Fruit fly (Drosophila melanogaster) whole organism, embryonic: ENCODE results near the gene Dpm1.

ENCODE experiments used
- Atf-2 ChIP-seq: fragments of 200-800 bp; sonication (Bioruptor generic); optimal IDR thresholded peaks from 2 replicates; lab custom pipeline; 2016; ENCODE audit warnings: missing biosample characterization, missing genetic modification characterization
- Awh ChIP-seq: fragments of 200-800 bp; sonication (Bioruptor generic); IDR thresholded peaks from 2 replicates; pipeline ENCODE4, ENCODE4 v1.3.6; 2022; ENCODE audit warnings: missing biosample characterization, missing genetic modification characterization
- Bgb ChIP-seq: fragments of 200-800 bp; sonication (Bioruptor generic); IDR thresholded peaks from 2 replicates; pipeline ENCODE4 v1.3.6; 2022; ENCODE audit warnings: missing biosample characterization, missing genetic modification characterization; ENCODE audit not compliant: partially characterized antibody
- CG10209 ChIP-seq: fragments of 200-800 bp; sonication (Bioruptor generic); optimal IDR thresholded peaks from 3 replicates; lab custom pipeline; 2017; ENCODE audit warnings: missing biosample characterization, mild to moderate bottlenecking, missing genetic modification characterization, missing genetic modification reagents
- CG11723 ChIP-seq: fragments of 200-800 bp; sonication (Bioruptor generic); optimal IDR thresholded peaks from 2 replicates; lab custom pipeline; 2017; ENCODE audit warnings: missing biosample characterization, mild to moderate bottlenecking, missing genetic modification characterization
- CG12744 ChIP-seq: fragments of 200-800 bp; sonication (Bioruptor generic); optimal IDR thresholded peaks from 2 replicates; lab custom pipeline; 2016; ENCODE audit warnings: missing biosample characterization, missing genetic modification characterization
- CG13894 ChIP-seq: fragments of 200-800 bp; sonication (Bioruptor generic); optimal IDR thresholded peaks from 3 replicates; lab custom pipeline; 2018; ENCODE audit warnings: missing biosample characterization, mild to moderate bottlenecking, missing genetic modification characterization, moderate library complexity
- CG14014 ChIP-seq: fragments of 200-800 bp; sonication (Bioruptor generic); IDR thresholded peaks from 2 replicates; pipeline ENCODE4 v1.3.6; 2022; ENCODE audit warnings: missing biosample characterization, missing genetic modification characterization
- CG15011 ChIP-seq: fragments of 200-800 bp; sonication (Bioruptor generic); optimal IDR thresholded peaks from 3 replicates; lab custom pipeline; 2018; ENCODE audit warnings: missing biosample characterization, mild to moderate bottlenecking, missing genetic modification characterization
- CG15696 ChIP-seq: fragments of 200-800 bp; sonication (Bioruptor generic); optimal IDR thresholded peaks from 2 replicates; lab custom pipeline; 2019; ENCODE audit warnings: missing biosample characterization, mild to moderate bottlenecking, missing genetic modification characterization, moderate library complexity
- CG1602 ChIP-seq: fragments of 200-800 bp; sonication (Bioruptor generic); optimal IDR thresholded peaks from 3 replicates; lab custom pipeline; 2016; ENCODE audit warnings: missing biosample characterization, missing genetic modification characterization
- CG17186 ChIP-seq: fragments of 200-800 bp; sonication (Bioruptor generic); optimal IDR thresholded peaks from 3 replicates; lab custom pipeline; 2017; ENCODE audit warnings: missing biosample characterization, missing genetic modification reagents, missing genetic modification characterization
- CG17328 ChIP-seq: fragments of 200-800 bp; sonication (Bioruptor generic); IDR thresholded peaks from 2 replicates; pipeline ENCODE4 v1.3.6; 2022; ENCODE audit warnings: missing biosample characterization, missing genetic modification characterization
- CG17385 ChIP-seq: fragments of 200-800 bp; sonication (Bioruptor generic); optimal IDR thresholded peaks from 3 replicates; lab custom pipeline; 2018; ENCODE audit warnings: missing biosample characterization, mild to moderate bottlenecking, missing genetic modification characterization
- CG17568 ChIP-seq: fragments of 200-800 bp; sonication (Bioruptor generic); optimal IDR thresholded peaks from 2 replicates; lab custom pipeline; 2018; ENCODE audit warnings: missing biosample characterization, mild to moderate bottlenecking, missing genetic modification characterization, moderate library complexity
- CG1792 ChIP-seq: fragments of 200-800 bp; sonication (Bioruptor generic); optimal IDR thresholded peaks from 2 replicates; lab custom pipeline; 2016; ENCODE audit warnings: missing biosample characterization, missing genetic modification characterization
- CG18476 ChIP-seq: fragments of 200-800 bp; sonication (Bioruptor generic); optimal IDR thresholded peaks from 2 replicates; lab custom pipeline; 2016; ENCODE audit warnings: missing biosample characterization, mild to moderate bottlenecking, missing genetic modification characterization
- CG3065 ChIP-seq: fragments of 200-800 bp; sonication (Bioruptor generic); optimal IDR thresholded peaks from 2 replicates; lab custom pipeline; 2016; ENCODE audit warnings: missing biosample characterization, missing genetic modification characterization
- CG34224 ChIP-seq: fragments of 200-800 bp; sonication (Bioruptor generic); IDR thresholded peaks from 3 replicates; pipeline ENCODE4 v1.3.6; 2022; ENCODE audit warnings: missing biosample characterization, missing genetic modification characterization; ENCODE audit not compliant: partially characterized antibody
- CG3995 ChIP-seq: fragments of 200-800 bp; sonication (Bioruptor generic); optimal IDR thresholded peaks from 3 replicates; lab custom pipeline; 2016; ENCODE audit warnings: missing biosample characterization, missing genetic modification characterization
- CG6272 ChIP-seq: fragments of 200-800 bp; sonication (Bioruptor generic); IDR thresholded peaks from 2 replicates; pipeline ENCODE4 v1.3.6; 2022; ENCODE audit warnings: missing biosample characterization, missing genetic modification characterization
- CG7839 ChIP-seq: fragments of 200-800 bp; sonication (Bioruptor generic); optimal IDR thresholded peaks from 3 replicates; lab custom pipeline; 2018; ENCODE audit warnings: missing biosample characterization, mild to moderate bottlenecking, missing genetic modification characterization, moderate library complexity
- CG7928 ChIP-seq: fragments of 200-800 bp; sonication (Bioruptor generic); optimal IDR thresholded peaks from 2 replicates; lab custom pipeline; 2017; ENCODE audit warnings: missing biosample characterization, mild to moderate bottlenecking, missing genetic modification characterization
- CG8281 ChIP-seq: fragments of 200-800 bp; sonication (Bioruptor generic); optimal IDR thresholded peaks from 2 replicates; lab custom pipeline; 2018; ENCODE audit warnings: missing biosample characterization, mild to moderate bottlenecking, missing genetic modification characterization, moderate library complexity
- CG8944 ChIP-seq: fragments of 200-800 bp; sonication (Bioruptor generic); optimal IDR thresholded peaks from 3 replicates; lab custom pipeline; 2016; ENCODE audit warnings: missing biosample characterization, missing genetic modification characterization
- Deaf1 ChIP-seq: fragments of 200-800 bp; optimal IDR thresholded peaks from 3 replicates; lab custom pipeline; 2019; ENCODE audit warnings: missing biosample characterization, mild to moderate bottlenecking, missing genetic modification characterization, moderate library complexity
- Dp ChIP-seq: fragments of 200-800 bp; sonication (Bioruptor generic); optimal IDR thresholded peaks from 2 replicates; lab custom pipeline; 2018; ENCODE audit warnings: missing biosample characterization, mild to moderate bottlenecking, missing genetic modification characterization, moderate library complexity
- H2.0 ChIP-seq: fragments of 200-800 bp; sonication (Bioruptor generic); IDR thresholded peaks from 2 replicates; pipeline ENCODE4 v1.3.6; 2022; ENCODE audit warnings: missing biosample characterization, missing genetic modification characterization
- Hr78 ChIP-seq, 2 experiments: fragments of 200-800 bp in 1 of 2; fragments of >200 bp in 1 of 2; sonication (Bioruptor generic) in 1 of 2; optimal IDR thresholded peaks; 2 replicates each; lab custom pipeline; 2017 to 2019; ENCODE audit warnings: missing biosample characterization in 2 of 2, missing genetic modification characterization in 2 of 2, mild to moderate bottlenecking in 1 of 2, moderate library complexity in 1 of 2
- Lpt ChIP-seq: fragments of >200 bp; optimal IDR thresholded peaks from 2 replicates; lab custom pipeline; 2018; ENCODE audit warnings: missing biosample characterization, missing genetic modification characterization
- Meics ChIP-seq: fragments of 200-800 bp; sonication (Bioruptor generic); optimal IDR thresholded peaks from 2 replicates; lab custom pipeline; 2017; ENCODE audit warnings: missing biosample characterization, mild to moderate bottlenecking, missing genetic modification characterization
- NFAT ChIP-seq: fragments of 200-800 bp; sonication (Bioruptor generic); IDR thresholded peaks from 2 replicates; pipeline ENCODE4 v1.3.6; 2022; ENCODE audit warnings: missing biosample characterization, missing genetic modification characterization
- NK7.1 ChIP-seq: fragments of 200-800 bp; sonication (Bioruptor generic); optimal IDR thresholded peaks from 3 replicates; lab custom pipeline; 2016; ENCODE audit warnings: missing biosample characterization, missing genetic modification characterization
- Opbp ChIP-seq: fragments of 200-800 bp; sonication (Bioruptor generic); IDR thresholded peaks from 3 replicates; pipeline ENCODE4 v1.3.6; 2022; ENCODE audit warnings: missing biosample characterization, missing genetic modification characterization; ENCODE audit not compliant: partially characterized antibody
- ab ChIP-seq: fragments of 200-800 bp; sonication (Bioruptor generic); optimal IDR thresholded peaks from 2 replicates; lab custom pipeline; 2016; ENCODE audit warnings: missing biosample characterization, missing genetic modification characterization
- bab2 ChIP-seq: fragments of 200-800 bp; sonication (Bioruptor generic); optimal IDR thresholded peaks from 2 replicates; lab custom pipeline; 2016; ENCODE audit warnings: missing biosample characterization, missing genetic modification characterization
- bowl ChIP-seq: fragments of 200-800 bp; sonication (Bioruptor generic); IDR thresholded peaks from 2 replicates; pipeline ENCODE4 v1.3.6; 2022; ENCODE audit warnings: missing biosample characterization, missing genetic modification characterization
- cg ChIP-seq: fragments of 200-800 bp; sonication (Bioruptor generic); optimal IDR thresholded peaks from 3 replicates; lab custom pipeline; 2019; ENCODE audit warnings: missing biosample characterization, mild to moderate bottlenecking, missing genetic modification characterization, moderate library complexity
- cwo ChIP-seq: fragments of 200-800 bp; sonication (Bioruptor generic); optimal IDR thresholded peaks from 3 replicates; lab custom pipeline; 2017; ENCODE audit warnings: missing biosample characterization, missing genetic modification characterization, mild to moderate bottlenecking, moderate library complexity, missing genetic modification reagents
- emc ChIP-seq: fragments of 200-800 bp; sonication (Bioruptor generic); optimal IDR thresholded peaks from 2 replicates; lab custom pipeline; 2016; ENCODE audit warnings: missing biosample characterization, missing genetic modification characterization
- ftz-f1 ChIP-seq: fragments of 200-800 bp; sonication (Bioruptor generic); optimal IDR thresholded peaks from 2 replicates; lab custom pipeline; 2016; ENCODE audit warnings: missing biosample characterization, missing genetic modification characterization
- grau ChIP-seq: fragments of 200-800 bp; optimal IDR thresholded peaks from 3 replicates; lab custom pipeline; 2019; ENCODE audit warnings: missing biosample characterization, mild to moderate bottlenecking, missing genetic modification characterization, moderate library complexity
- gro ChIP-seq: fragments of 200-800 bp; sonication (Bioruptor generic); optimal IDR thresholded peaks from 2 replicates; lab custom pipeline; 2016; ENCODE audit warnings: missing biosample characterization, missing genetic modification characterization
- gt ChIP-seq: fragments of 200-800 bp; sonication (Bioruptor generic); IDR thresholded peaks from 2 replicates; pipeline ENCODE4 v1.3.6; 2022; ENCODE audit warnings: missing biosample characterization, missing genetic modification characterization
- hth ChIP-seq: fragments of >200 bp; optimal IDR thresholded peaks from 2 replicates; lab custom pipeline; 2017; ENCODE audit warnings: inconsistent platforms
- ranshi ChIP-seq: fragments of 200-800 bp; sonication (Bioruptor generic); IDR thresholded peaks from 2 replicates; pipeline ENCODE4 v1.3.6; 2022; ENCODE audit warnings: missing biosample characterization, missing genetic modification characterization
- sc ChIP-seq, 3 experiments: fragments of >200 bp in 2 of 3; fragments of 200-800 bp in 1 of 3; sonication (Bioruptor generic) in 1 of 3; optimal IDR thresholded peaks; 2 replicates in 2 of 3; 3 replicates in 1 of 3; lab custom pipeline; 2017; ENCODE audit warnings: mild to moderate bottlenecking in 1 of 3, missing biosample characterization in 1 of 3, missing genetic modification characterization in 1 of 3, missing genetic modification reagents in 1 of 3
- ssp ChIP-seq: fragments of 200-800 bp; sonication (Bioruptor generic); IDR thresholded peaks from 2 replicates; pipeline ENCODE4 v1.3.6; 2022; ENCODE audit warnings: missing biosample characterization, missing genetic modification characterization
- zen ChIP-seq: fragments of 200-800 bp; sonication (Bioruptor generic); optimal IDR thresholded peaks from 3 replicates; lab custom pipeline; 2018; ENCODE audit warnings: missing biosample characterization, mild to moderate bottlenecking, missing genetic modification characterization, moderate library complexity

The Dpm1 gene

DNA sequence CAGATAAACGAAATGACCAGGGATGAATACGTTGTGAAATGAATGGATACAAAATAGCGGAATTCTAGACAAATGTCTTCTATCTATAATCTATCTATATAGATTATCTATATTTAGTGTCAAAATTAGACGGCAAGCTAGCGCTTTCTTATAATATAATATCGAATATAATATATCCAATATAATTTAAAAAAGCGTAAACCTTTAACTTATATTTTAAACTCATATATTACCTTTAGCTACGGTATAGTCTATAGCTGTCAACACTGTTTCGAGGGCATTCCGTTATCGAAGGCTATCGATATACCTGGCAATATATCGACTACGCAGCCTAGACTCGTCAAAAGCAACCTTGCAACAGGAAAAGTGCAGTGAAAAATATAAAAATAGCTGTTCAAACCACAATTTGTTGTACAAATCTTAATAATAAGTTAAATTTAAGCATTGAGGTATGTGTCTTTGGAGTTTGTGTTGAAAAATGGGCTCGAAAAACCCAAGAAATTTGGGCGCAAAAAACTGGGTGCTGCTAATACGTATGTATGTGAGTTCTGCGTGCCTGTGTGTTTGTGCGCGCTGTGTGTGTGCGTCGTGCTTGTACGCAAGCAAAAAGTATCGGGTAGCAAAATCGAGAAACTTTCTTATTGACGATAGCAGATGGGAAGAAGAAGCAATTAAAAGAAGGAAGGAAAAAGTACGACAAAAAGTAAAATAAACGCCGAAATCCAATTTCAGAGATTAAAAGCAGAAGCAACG is 33.1 kb downstream of the Dpm1 start, which contains the start of the genes swm and Ctu2 (continued):
- no peak for TF ChIP-seq sc (optimal IDR thresholded peaks at IDR 0.05; lab: Kevin White, UChicago)
- no peak for TF ChIP-seq sc (GFP tag; optimal IDR thresholded peaks at IDR 0.05; lab: Kevin White, UChicago)
- 0 out of 2 replicates have a peak, but pooled peaks have one; percentile 12 for TF ChIP-seq ssp (GFP tag; lab: Robert Waterston, UW)
- TF ChIP-seq CG3995 (GFP tag; lab: Kevin White, UChicago) = peak; percentile 3
- TF ChIP-seq CG14014 (GFP tag; lab: Robert Waterston, UW) = peak; percentile 65
- no peak for TF ChIP-seq CG10209 (GFP tag; lab: Kevin White, UChicago)
- TF ChIP-seq grau (tag; lab: Kevin White, UChicago) = peak; percentile 83
- peak; percentile 94 for TF ChIP-seq cg
- TF ChIP-seq Deaf1 (tag; lab: Kevin White, UChicago) = no peak
- TF ChIP-seq Bgb (GFP tag; lab: Robert Waterston, UW) = peak; percentile 57; the same call in 1 of the 2 replicates
- TF ChIP-seq Meics (GFP tag; lab: Kevin White, UChicago) = no peak
- TF ChIP-seq Hr78 (GFP tag; optimal IDR thresholded peaks at IDR 0.05; lab: Kevin White, UChicago) = no peak
- TF ChIP-seq ftz-f1 (GFP tag; lab: Kevin White, UChicago) = peak; percentile 92
- peak; percentile 77 for TF ChIP-seq CG7839
- TF ChIP-seq CG6272 = no peak
- peak; percentile 94 for TF ChIP-seq CG17385
- TF ChIP-seq Atf-2 (GFP tag; lab: Kevin White, UChicago) = no peak
- TF ChIP-seq CG1602 (GFP tag; lab: Kevin White, UChicago) = peak; percentile 59
- TF ChIP-seq CG15011 (GFP tag; lab: Kevin White, UChicago) = no peak
- TF ChIP-seq CG8944 (GFP tag; lab: Kevin White, UChicago) = no peak
- no peak for TF ChIP-seq CG17568 (GFP tag; lab: Kevin White, UChicago)
- peak; percentile 43 for TF ChIP-seq cwo (GFP tag; lab: Kevin White, UChicago)
- TF ChIP-seq NK7.1 (GFP tag; lab: Kevin White, UChicago) = no peak
- TF ChIP-seq CG18476 (GFP tag; lab: Kevin White, UChicago) = no peak
- TF ChIP-seq CG17186 = peak; percentile 47
- peak; percentile 88 for TF ChIP-seq CG7928
- peak; percentile 84 for TF ChIP-seq CG8281 (tag; lab: Kevin White, UChicago)
- peak; percentile 48 for TF ChIP-seq zen (tag; lab: Kevin White, UChicago)
- TF ChIP-seq gt (GFP tag; lab: Robert Waterston, UW) = no peak
- TF ChIP-seq CG17328 = no peak; the same call in 1 of the 2 replicates
- TF ChIP-seq Dp (GFP tag; lab: Kevin White, UChicago) = peak; percentile 6
- no peak for TF ChIP-seq ab (GFP tag; lab: Kevin White, UChicago)
- no peak for TF ChIP-seq bowl (GFP tag; lab: Robert Waterston, UW)
- no peak for TF ChIP-seq CG1792
- TF ChIP-seq Opbp = peak; percentile 34; the same call in 2 of the 3 replicates
- no peak for TF ChIP-seq hth (lab: Kevin White, UChicago)
- no peak for TF ChIP-seq CG3065 (GFP tag; lab: Kevin White, UChicago)
- 0 out of 2 replicates have a peak, but pooled peaks have one; percentile 27 for TF ChIP-seq H2.0 (GFP tag; lab: Robert Waterston, UW)
- TF ChIP-seq CG15696 = peak; percentile 80
- no peak for TF ChIP-seq bab2 (GFP tag; lab: Kevin White, UChicago)
- TF ChIP-seq gro = no peak
- TF ChIP-seq NFAT (GFP tag; lab: Robert Waterston, UW) = no peak
- no peak for TF ChIP-seq CG12744 (GFP tag; lab: Kevin White, UChicago)
- peak; percentile 18 for TF ChIP-seq CG11723
- TF ChIP-seq Awh (GFP tag; lab: Robert Waterston, UW) = no peak
- no peak for TF ChIP-seq emc (GFP tag; lab: Kevin White, UChicago)
- no peak for TF ChIP-seq CG13894 (tag; lab: Kevin White, UChicago)
- peak; percentile 71 for TF ChIP-seq CG34224 (GFP tag; lab: Robert Waterston, UW)
- TF ChIP-seq ranshi (GFP tag; lab: Robert Waterston, UW) = peak; percentile 30; the same call in 1 of the 2 replicates
- TF ChIP-seq Lpt (GFP tag; lab: Kevin White, UChicago) = no peak
